Fruit fly (Drosophila melanogaster): Measurements from ENCODE around the gene CG32037.

CG32037 gene

DNA sequence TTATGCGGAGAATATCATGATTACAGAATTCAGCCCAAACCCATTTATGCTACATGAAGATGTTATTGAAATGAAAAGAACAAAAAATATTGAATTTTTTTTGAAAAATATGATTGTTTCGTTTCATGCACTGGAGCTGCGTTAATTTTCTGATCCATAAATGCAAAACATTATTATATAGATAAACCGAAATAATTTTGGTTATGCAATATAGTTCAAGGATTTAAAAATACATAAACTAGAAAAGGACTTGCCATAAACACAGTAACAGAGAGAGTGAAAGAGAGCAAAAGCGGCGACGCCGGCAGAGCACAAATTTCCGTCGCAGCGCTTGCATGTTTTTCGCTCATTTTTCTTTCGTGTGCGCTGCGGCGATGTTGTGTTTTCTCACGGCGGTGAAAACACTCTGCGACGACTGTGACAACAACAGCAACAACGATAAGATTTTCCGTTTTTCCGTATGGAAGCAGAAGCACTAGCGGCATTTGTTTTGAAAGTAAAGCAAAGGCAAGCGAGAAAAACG, 29.7 kb downstream of the CG32037 start (continued):
- TF ChIP-seq Dref (GFP tag; IDR thresholded peaks at IDR 0.05): no peak
- peak; percentile 71 for TF ChIP-seq CG11398 (GFP tag; optimal IDR thresholded peaks at IDR 0.05)
- peak; percentile 88 for TF ChIP-seq CG10209 (GFP tag; optimal IDR thresholded peaks at IDR 0.05)
- peak; percentile 75 for TF ChIP-seq CG8290 (GFP tag; optimal IDR thresholded peaks at IDR 0.05)
- peak; percentile 54 to 77 for TF ChIP-seq CG8290 (tag; optimal IDR thresholded peaks at IDR 0.05)
- no peak for TF ChIP-seq hkb (optimal IDR thresholded peaks at IDR 0.05)
- peak; percentile 86 for TF ChIP-seq hkb (GFP tag; IDR thresholded peaks at IDR 0.05)
- TF ChIP-seq CG13424 (tag; optimal IDR thresholded peaks at IDR 0.05): peak; percentile 93
- peak; percentile 65 for TF ChIP-seq H2.0 (GFP tag; IDR thresholded peaks at IDR 0.05)
- TF ChIP-seq gcm (GFP tag; optimal IDR thresholded peaks at IDR 0.05): peak; percentile 95
- TF ChIP-seq C15 (GFP tag; IDR thresholded peaks at IDR 0.05): no peak
- peak; percentile 84 for TF ChIP-seq CG6683 (GFP tag; optimal IDR thresholded peaks at IDR 0.05)
- peak; percentile 92 for TF ChIP-seq CG6854 (GFP tag; optimal IDR thresholded peaks at IDR 0.05)
- 0 out of 2 replicates have a peak, but pooled peaks have one; percentile 34 for TF ChIP-seq sim (GFP tag; IDR thresholded peaks at IDR 0.05)
- peak; percentile 59 for TF ChIP-seq tx (GFP tag; optimal IDR thresholded peaks at IDR 0.05)
- TF ChIP-seq CG3407 (GFP tag; optimal IDR thresholded peaks at IDR 0.05): peak; percentile 87
- peak; percentile 81 for TF ChIP-seq CG4360 (GFP tag; IDR thresholded peaks at IDR 0.05)
- TF ChIP-seq TFAM (GFP tag; optimal IDR thresholded peaks at IDR 0.05): peak; percentile 50
- peak; percentile 58; the same call in 1 of the 2 replicates for TF ChIP-seq sna (GFP tag; IDR thresholded peaks at IDR 0.05; ENCODE audit: partially characterized antibody)
- TF ChIP-seq CG9876 (GFP tag; optimal IDR thresholded peaks at IDR 0.05): no peak
- no peak for TF ChIP-seq grn (GFP tag; optimal IDR thresholded peaks at IDR 0.05)
- no peak for TF ChIP-seq CG43689 (GFP tag; IDR thresholded peaks at IDR 0.05)
- peak; percentile 89 for TF ChIP-seq CG15601 (tag; optimal IDR thresholded peaks at IDR 0.05)
- no peak for TF ChIP-seq Gug (GFP tag; IDR thresholded peaks at IDR 0.05)
- TF ChIP-seq trem (tag; optimal IDR thresholded peaks at IDR 0.05): peak; percentile 91
- TF ChIP-seq exex (tag; optimal IDR thresholded peaks at IDR 0.05): peak; percentile 67
- TF ChIP-seq disco-r (GFP tag; optimal IDR thresholded peaks at IDR 0.05): peak; percentile 59
- TF ChIP-seq CG30403 (GFP tag; optimal IDR thresholded peaks at IDR 0.05): peak; percentile 93
- peak; percentile 89 for TF ChIP-seq Xrp1 (GFP tag; IDR thresholded peaks at IDR 0.05)
- TF ChIP-seq sr (GFP tag; IDR thresholded peaks at IDR 0.05): no peak; the same call in 2 of the 3 replicates
- peak; percentile 53; the same call in 2 of the 3 replicates for TF ChIP-seq Opbp (GFP tag; IDR thresholded peaks at IDR 0.05; ENCODE audit: partially characterized antibody)
- peak in 1 of 3 experiments; percentile 96 for TF ChIP-seq lola (GFP tag; optimal IDR thresholded peaks at IDR 0.05)
- TF ChIP-seq CG4424 (GFP tag; optimal IDR thresholded peaks at IDR 0.05): peak; percentile 84
- peak; percentile 93 for TF ChIP-seq CG17359 (tag; optimal IDR thresholded peaks at IDR 0.05)
- peak; percentile 92 for TF ChIP-seq CoRest (tag; optimal IDR thresholded peaks at IDR 0.05)
- peak; percentile 92 for TF ChIP-seq CG11504 (tag; optimal IDR thresholded peaks at IDR 0.05)
- TF ChIP-seq esg (GFP tag; conservative IDR thresholded peaks at IDR 0.05): peak; percentile 74
- TF ChIP-seq Rfx (GFP tag; IDR thresholded peaks at IDR 0.05): peak; percentile 82
- TF ChIP-seq CG15269 (tag; optimal IDR thresholded peaks at IDR 0.05): peak; percentile 90
- no peak for TF ChIP-seq Ets65A (GFP tag)
- TF ChIP-seq Vsx1 (GFP tag; optimal IDR thresholded peaks at IDR 0.05): peak; percentile 91
- TF ChIP-seq zfh1 (GFP tag; IDR thresholded peaks at IDR 0.05): peak; percentile 78
- no peak for TF ChIP-seq CG16779 (GFP tag; IDR thresholded peaks at IDR 0.05)
- no peak for TF ChIP-seq Lim3 (GFP tag; IDR thresholded peaks at IDR 0.05)
- TF ChIP-seq CG2712 (tag; optimal IDR thresholded peaks at IDR 0.05): peak; percentile 96
- TF ChIP-seq dmrt11E (tag; optimal IDR thresholded peaks at IDR 0.05): peak; percentile 94
- TF ChIP-seq fd64A (GFP tag; optimal IDR thresholded peaks at IDR 0.05): peak; percentile 62
- TF ChIP-seq CG7372 (GFP tag; IDR thresholded peaks at IDR 0.05): peak; percentile 71; the same call in 1 of the 2 replicates
- TF ChIP-seq Hr39 (optimal IDR thresholded peaks at IDR 0.05): no peak
- TF ChIP-seq Fer2 (tag; optimal IDR thresholded peaks at IDR 0.05): peak; percentile 78
- peak; percentile 94 for TF ChIP-seq Sox100B (GFP tag; optimal IDR thresholded peaks at IDR 0.05)

Measured in whole organism, embryonic.